Worm (Caenorhabditis elegans) whole organism, L1 larva: ENCODE measurements around the gene T20G5.8.

ENCODE experiments used
- C16A3.4 ChIP-seq: fragments of 150-350 bp; optimal IDR thresholded peaks from 2 replicates; lab custom pipeline; 2014; ENCODE audit warnings: missing biosample characterization, missing genetic modification characterization
- F16B12.6 ChIP-seq: fragments of 150-350 bp; optimal IDR thresholded peaks from 2 replicates; lab custom pipeline; 2014; ENCODE audit warnings: missing biosample characterization, missing genetic modification characterization
- aha-1 ChIP-seq: fragments of 150-350 bp; optimal IDR thresholded peaks from 2 replicates; lab custom pipeline; 2014; ENCODE audit warnings: missing biosample characterization, missing genetic modification characterization
- blmp-1 ChIP-seq: fragments of 150-350 bp; optimal IDR thresholded peaks from 2 replicates; lab custom pipeline; 2014; ENCODE audit warnings: missing biosample characterization, missing genetic modification characterization
- ceh-63 ChIP-seq: fragments of 200-800 bp; sonication (Bioruptor generic); optimal IDR thresholded peaks from 2 replicates; lab custom pipeline; 2018; ENCODE audit warnings: mild to moderate bottlenecking, missing genetic modification characterization, missing compliant biosample characterization
- ceh-8 ChIP-seq: fragments of 200-800 bp; sonication (Bioruptor generic); optimal IDR thresholded peaks from 2 replicates; lab custom pipeline; 2018; ENCODE audit warnings: mild to moderate bottlenecking, missing genetic modification characterization, moderate library complexity, missing compliant biosample characterization
- ceh-88 ChIP-seq: fragments of 200-800 bp; sonication (Bioruptor generic); IDR thresholded peaks from 2 replicates; pipeline ENCODE4 v1.3.6; 2022; ENCODE audit warnings: missing genetic modification characterization, missing compliant biosample characterization
- ces-1 ChIP-seq: fragments of 150-350 bp; optimal IDR thresholded peaks from 2 replicates; lab custom pipeline; 2014; ENCODE audit warnings: missing biosample characterization, missing genetic modification reagents, missing genetic modification characterization
- dpl-1 ChIP-seq, 3 experiments: fragments of 150-350 bp in 2 of 3; sonication (generic microtip) in 1 of 3; optimal IDR thresholded peaks; 2 replicates each; lab custom pipeline; 2014 to 2017; ENCODE audit warnings: missing biosample characterization in 3 of 3, missing genetic modification characterization in 3 of 3, missing genetic modification reagents in 3 of 3
- dsc-1 ChIP-seq: sonication (generic microtip); optimal IDR thresholded peaks from 2 replicates; lab custom pipeline; 2016; ENCODE audit warnings: mild to moderate bottlenecking, missing genetic modification characterization, missing compliant biosample characterization
- efl-1 ChIP-seq, 4 experiments: fragments of 150-350 bp; optimal IDR thresholded peaks in 3 of 4; peaks in 1 of 4; 1 replicate in 1 of 4; 2 replicates in 3 of 4; lab custom pipeline; 2014; ENCODE audit warnings: missing biosample characterization in 2 of 4, missing genetic modification characterization in 2 of 4, missing genetic modification reagents in 2 of 4
- efl-3 ChIP-seq: fragments of 200-800 bp; sonication (Bioruptor generic); optimal IDR thresholded peaks from 2 replicates; lab custom pipeline; 2018; ENCODE audit warnings: mild to moderate bottlenecking, missing genetic modification characterization, missing compliant biosample characterization
- egl-27 ChIP-seq, 2 experiments: fragments of 150-350 bp in 1 of 2; sonication (generic microtip); optimal IDR thresholded peaks; 3 replicates each; lab custom pipeline; 2017 to 2018; ENCODE audit warnings: missing biosample characterization in 2 of 2, missing genetic modification characterization in 2 of 2, missing genetic modification reagents in 2 of 2
- elt-3 ChIP-seq, 6 experiments: fragments of 150-350 bp in 1 of 6; sonication (generic microtip); optimal IDR thresholded peaks; 2 replicates each; lab custom pipeline; 2017 to 2018; ENCODE audit warnings: missing biosample characterization in 6 of 6, missing genetic modification characterization in 6 of 6, inconsistent platforms in 1 of 6
- fkh-10 ChIP-seq: sonication (generic microtip); optimal IDR thresholded peaks from 2 replicates; lab custom pipeline; 2017; ENCODE audit warnings: missing biosample characterization, missing genetic modification reagents, missing genetic modification characterization
- grh-1 ChIP-seq: fragments of 200-800 bp; sonication (Bioruptor generic); IDR thresholded peaks from 2 replicates; pipeline ENCODE4 v1.3.6; 2022; ENCODE audit warnings: missing genetic modification reagents, missing genetic modification characterization, missing compliant biosample characterization
- hpl-2 ChIP-seq: fragments of 150-350 bp; optimal IDR thresholded peaks from 2 replicates; lab custom pipeline; 2014; ENCODE audit warnings: missing biosample characterization, missing genetic modification reagents, missing genetic modification characterization
- isw-1 ChIP-seq: fragments of 200-800 bp; sonication (Bioruptor generic); IDR thresholded peaks from 2 replicates; pipeline ENCODE4 v1.3.6; 2022; ENCODE audit warnings: missing genetic modification characterization, missing compliant biosample characterization
- jun-1 ChIP-seq: fragments of 150-350 bp; optimal IDR thresholded peaks from 2 replicates; lab custom pipeline; 2014; ENCODE audit warnings: missing biosample characterization, missing genetic modification reagents, missing genetic modification characterization
- lin-14 ChIP-seq: fragments of 200-800 bp; sonication (Bioruptor generic); optimal IDR thresholded peaks from 2 replicates; lab custom pipeline; 2018; ENCODE audit warnings: mild to moderate bottlenecking, missing genetic modification characterization, moderate library complexity, missing compliant biosample characterization
- lin-15B ChIP-seq: fragments of 150-350 bp; sonication (generic microtip); optimal IDR thresholded peaks from 3 replicates; lab custom pipeline; 2014; ENCODE audit warnings: missing biosample characterization, missing genetic modification characterization
- lin-35 ChIP-seq, 2 experiments: fragments of 150-350 bp; optimal IDR thresholded peaks; 2 replicates each; lab custom pipeline; 2014; ENCODE audit warnings: missing biosample characterization in 2 of 2, missing genetic modification characterization in 2 of 2, missing genetic modification reagents in 2 of 2
- lin-39 ChIP-seq: fragments of 150-350 bp; optimal IDR thresholded peaks from 2 replicates; lab custom pipeline; 2014; ENCODE audit warnings: missing biosample characterization, missing genetic modification reagents, missing genetic modification characterization
- lir-3 ChIP-seq: sonication (generic microtip); optimal IDR thresholded peaks from 2 replicates; lab custom pipeline; 2016; ENCODE audit warnings: mild to moderate bottlenecking, missing genetic modification characterization, moderate library complexity, missing compliant biosample characterization; ENCODE audit not compliant: poor library complexity
- lsy-2 ChIP-seq, 2 experiments: fragments of 150-350 bp; optimal IDR thresholded peaks; 2 replicates each; lab custom pipeline; 2014; ENCODE audit warnings: missing biosample characterization in 2 of 2, missing genetic modification characterization in 2 of 2
- mab-9 ChIP-seq: fragments of 200-800 bp; sonication (Bioruptor generic); IDR thresholded peaks from 2 replicates; pipeline ENCODE4 v1.3.6; 2022; ENCODE audit warnings: missing genetic modification reagents, missing genetic modification characterization, missing compliant biosample characterization
- mdl-1 ChIP-seq, 2 experiments: fragments of 150-350 bp; optimal IDR thresholded peaks; 2 replicates each; lab custom pipeline; 2014 to 2017; ENCODE audit warnings: missing biosample characterization in 2 of 2, missing genetic modification characterization in 2 of 2, inconsistent platforms in 1 of 2
- nhr-11 ChIP-seq: fragments of 150-350 bp; optimal IDR thresholded peaks from 2 replicates; lab custom pipeline; 2014; ENCODE audit warnings: missing biosample characterization, missing genetic modification characterization
- nhr-12 ChIP-seq: sonication (generic microtip); optimal IDR thresholded peaks from 2 replicates; lab custom pipeline; 2017; ENCODE audit warnings: missing biosample characterization, missing genetic modification characterization
- nhr-19 ChIP-seq: fragments of 200-800 bp; sonication (Bioruptor generic); conservative IDR thresholded peaks from 2 replicates; pipeline ENCODE4 v1.3.6; 2022; ENCODE audit warnings: missing genetic modification characterization, missing compliant biosample characterization
- nhr-237 ChIP-seq: fragments of 150-350 bp; optimal IDR thresholded peaks from 2 replicates; lab custom pipeline; 2014; ENCODE audit warnings: missing biosample characterization, missing genetic modification characterization
- nhr-47 ChIP-seq: sonication (generic microtip); optimal IDR thresholded peaks from 2 replicates; lab custom pipeline; 2016; ENCODE audit warnings: mild to moderate bottlenecking, missing genetic modification characterization, moderate library complexity, missing compliant biosample characterization
- nhr-77 ChIP-seq: fragments of 150-350 bp; optimal IDR thresholded peaks from 2 replicates; lab custom pipeline; 2014; ENCODE audit warnings: missing biosample characterization, missing genetic modification characterization
- nhr-84 ChIP-seq: sonication (generic microtip); optimal IDR thresholded peaks from 2 replicates; lab custom pipeline; 2017; ENCODE audit warnings: missing biosample characterization, missing genetic modification characterization
- nhr-85 ChIP-seq: sonication (generic microtip); peaks from one replicate; lab custom pipeline; 2016; ENCODE audit warnings: missing genetic modification characterization, inconsistent platforms, missing compliant biosample characterization
- nhr-90 ChIP-seq: sonication (generic microtip); optimal IDR thresholded peaks from 2 replicates; lab custom pipeline; 2016; ENCODE audit warnings: mild to moderate bottlenecking, missing genetic modification characterization, missing compliant biosample characterization; ENCODE audit not compliant: poor library complexity
- pag-3 ChIP-seq: sonication (generic microtip); optimal IDR thresholded peaks from 2 replicates; lab custom pipeline; 2017; ENCODE audit warnings: missing genetic modification characterization, mild to moderate bottlenecking, missing compliant biosample characterization, antibody characterized with exemption, borderline replicate concordance; ENCODE audit not compliant: insufficient read depth
- pqm-1 ChIP-seq: sonication (generic microtip); optimal IDR thresholded peaks from 3 replicates; lab custom pipeline; 2017; ENCODE audit warnings: missing biosample characterization, missing genetic modification characterization
- snpc-4 ChIP-seq: fragments of 150-350 bp; optimal IDR thresholded peaks from 2 replicates; lab custom pipeline; 2014; ENCODE audit warnings: missing biosample characterization, missing genetic modification characterization
- snu-23 ChIP-seq: sonication (generic microtip); optimal IDR thresholded peaks from 2 replicates; lab custom pipeline; 2016; ENCODE audit warnings: missing genetic modification characterization, missing compliant biosample characterization
- sox-4 ChIP-seq: sonication (generic microtip); optimal IDR thresholded peaks from 2 replicates; lab custom pipeline; 2016; ENCODE audit warnings: missing genetic modification characterization, missing compliant biosample characterization
- sup-37 ChIP-seq: fragments of 200-800 bp; sonication (Bioruptor generic); optimal IDR thresholded peaks from 2 replicates; lab custom pipeline; 2018; ENCODE audit warnings: mild to moderate bottlenecking, missing genetic modification characterization, missing compliant biosample characterization
- swsn-7 ChIP-seq: sonication (generic microtip); optimal IDR thresholded peaks from 2 replicates; lab custom pipeline; 2016; ENCODE audit warnings: missing genetic modification characterization, missing compliant biosample characterization
- unc-130 ChIP-seq: fragments of 150-350 bp; optimal IDR thresholded peaks from 2 replicates; lab custom pipeline; 2017; ENCODE audit warnings: missing biosample characterization, missing genetic modification characterization, inconsistent platforms
- unc-30 ChIP-seq: sonication (generic microtip); optimal IDR thresholded peaks from 2 replicates; lab custom pipeline; 2017; ENCODE audit warnings: missing biosample characterization, missing genetic modification characterization
- unc-62 ChIP-seq: fragments of 150-350 bp; optimal IDR thresholded peaks from 2 replicates; lab custom pipeline; 2014; ENCODE audit warnings: missing biosample characterization, missing genetic modification reagents, missing genetic modification characterization
- unc-86 ChIP-seq: sonication (generic microtip); optimal IDR thresholded peaks from 2 replicates; lab custom pipeline; 2016; ENCODE audit warnings: missing genetic modification characterization, missing compliant biosample characterization
- unc-98 ChIP-seq: fragments of 200-800 bp; sonication (Bioruptor generic); IDR thresholded peaks from 2 replicates; pipeline ENCODE4 v1.3.6; 2022; ENCODE audit warnings: missing genetic modification characterization, missing compliant biosample characterization
- xbp-1 ChIP-seq: sonication (generic microtip); optimal IDR thresholded peaks from 2 replicates; lab custom pipeline; 2016; ENCODE audit warnings: missing genetic modification characterization, missing compliant biosample characterization
- zag-1 ChIP-seq: fragments of 150-350 bp; optimal IDR thresholded peaks from 2 replicates; lab custom pipeline; 2014; ENCODE audit warnings: missing biosample characterization, missing genetic modification characterization
- zip-4 ChIP-seq: fragments of 200-800 bp; sonication (Bioruptor generic); optimal IDR thresholded peaks from 2 replicates; lab custom pipeline; 2018; ENCODE audit warnings: mild to moderate bottlenecking, missing genetic modification characterization, moderate library complexity, missing compliant biosample characterization
- ztf-4 ChIP-seq: fragments of 150-350 bp; optimal IDR thresholded peaks from 2 replicates; lab custom pipeline; 2014; ENCODE audit warnings: missing biosample characterization, missing genetic modification characterization

The T20G5.8 gene

DNA sequence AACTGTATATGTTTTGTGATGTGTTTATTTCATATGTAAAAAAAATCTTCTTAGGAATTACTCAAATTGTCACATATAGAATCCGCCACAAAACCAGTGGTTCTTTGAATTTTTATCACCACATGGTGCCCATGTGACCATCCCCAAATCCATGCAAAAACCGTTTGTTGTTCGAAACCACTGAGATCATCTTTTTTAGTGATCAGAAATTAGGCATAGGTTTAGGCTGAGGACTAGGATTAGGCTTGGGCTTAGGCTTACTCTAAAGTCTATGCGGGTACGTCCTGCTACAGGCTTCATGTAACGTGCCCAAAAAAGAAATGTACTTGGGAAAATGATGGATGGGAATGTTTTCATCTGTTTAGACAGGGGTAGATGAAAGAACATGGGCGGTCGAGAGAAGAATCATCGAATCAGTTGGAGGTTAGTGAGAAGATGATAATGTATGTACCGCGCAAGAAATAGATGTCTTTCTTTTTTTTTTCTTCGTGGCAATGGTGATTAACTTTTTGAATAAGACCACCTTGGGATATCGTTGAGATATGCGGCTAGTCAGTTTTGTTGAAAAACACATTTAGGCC lies 37.2 kb downstream of the T20G5.8 start (continued):
- TF ChIP-seq ceh-8 (GFP tag; lab: Kevin White, UChicago) (no peak), unc-98 (GFP tag; lab: Robert Waterston, UW) (no peak), pqm-1 (no peak), ces-1 (GFP tag; lab: Kevin White, UChicago) (no peak), unc-130 (no peak), lin-39 (tag; lab: Kevin White, UChicago) (no peak), blmp-1 (tag; lab: Kevin White, UChicago) (peak; percentile 62), lir-3 (tag; lab: Kevin White, UChicago) (no peak), pag-3 (tag; lab: Kevin White, UChicago) (no peak), nhr-11 (tag; lab: Kevin White, UChicago) (no peak), nhr-85 (tag; lab: Kevin White, UChicago) (peak; percentile 52), grh-1 (GFP tag; lab: Robert Waterston, UW) (no peak), ceh-88 (GFP tag; lab: Robert Waterston, UW) (no peak), lin-35 (GFP tag; optimal IDR thresholded peaks at IDR 0.05; lab: Kevin White, UChicago) (peak in 1 of 2 experiments; percentile 36), zag-1 (tag; lab: Kevin White, UChicago) (no peak), dsc-1 (tag; lab: Kevin White, UChicago) (no peak), ztf-4 (tag; lab: Kevin White, UChicago) (no peak), nhr-19 (GFP tag; lab: Robert Waterston, UW) (peak; percentile 28; the same call in 1 of the 2 replicates), hpl-2 (GFP tag; lab: Kevin White, UChicago) (no peak), F16B12.6 (tag; lab: Kevin White, UChicago) (no peak), nhr-90 (tag; lab: Kevin White, UChicago) (peak; percentile 27), snu-23 (GFP tag; lab: Kevin White, UChicago) (peak; percentile 39), sox-4 (tag; lab: Kevin White, UChicago) (no peak), lsy-2 (tag; optimal IDR thresholded peaks at IDR 0.05; lab: Kevin White, UChicago) (no peak), unc-30 (no peak), jun-1 (tag; lab: Kevin White, UChicago) (no peak), lin-15B (tag; lab: Kevin White, UChicago) (no peak), efl-1 (optimal IDR thresholded peaks at IDR 0.05; lab: Kevin White, UChicago) (no peak), efl-1 (GFP tag; optimal IDR thresholded peaks at IDR 0.05 in 1 of 2; lab: Kevin White, UChicago) (no peak), isw-1 (GFP tag; lab: Robert Waterston, UW) (no peak), C16A3.4 (no peak), mab-9 (GFP tag; lab: Robert Waterston, UW) (no peak), sup-37 (GFP tag; lab: Kevin White, UChicago) (no peak), snpc-4 (no peak), elt-3 (tag; optimal IDR thresholded peaks at IDR 0.05; lab: Kevin White, UChicago) (peak in 2 of 6 experiments; percentile 19 to 79), xbp-1 (tag; lab: Kevin White, UChicago) (no peak), nhr-47 (no peak), fkh-10 (GFP tag; lab: Kevin White, UChicago) (no peak), zip-4 (GFP tag; lab: Kevin White, UChicago) (no peak), egl-27 (tag; optimal IDR thresholded peaks at IDR 0.05; lab: Kevin White, UChicago) (no peak), nhr-77 (no peak), dpl-1 (GFP tag; optimal IDR thresholded peaks at IDR 0.05; lab: Kevin White, UChicago) (no peak), swsn-7 (tag; lab: Kevin White, UChicago) (no peak), unc-86 (no peak), mdl-1 (tag; optimal IDR thresholded peaks at IDR 0.05; lab: Kevin White, UChicago) (peak in 1 of 2 experiments; percentile 15), lin-14 (GFP tag; lab: Kevin White, UChicago) (peak; percentile 51), nhr-237 (no peak), nhr-84 (tag; lab: Kevin White, UChicago) (no peak), aha-1 (no peak), nhr-12 (tag; lab: Kevin White, UChicago) (no peak), unc-62 (GFP tag; lab: Kevin White, UChicago) (no peak), efl-3 (no peak), ceh-63 (GFP tag; lab: Kevin White, UChicago) (no peak)
